Fruit fly (Drosophila melanogaster): ENCODE results near the gene Surf6.

Surf6 gene

dm6 chr3R:19908863-19909343, 4.2 kb upstream of the Surf6 start (continued):
- TF ChIP-seq CG4404 (GFP tag; IDR thresholded peaks at IDR 0.05) (peak; percentile 59), Kr (GFP tag; optimal IDR thresholded peaks at IDR 0.05) (no peak), ash1 (GFP tag; optimal IDR thresholded peaks at IDR 0.05) (no peak), btn (GFP tag; optimal IDR thresholded peaks at IDR 0.05) (peak; percentile 49), lab (GFP tag; optimal IDR thresholded peaks at IDR 0.05) (peak; percentile 90), HHEX (GFP tag; optimal IDR thresholded peaks at IDR 0.05) (peak; percentile 78), CG33557 (GFP tag; optimal IDR thresholded peaks at IDR 0.05) (no peak), sob (GFP tag; IDR thresholded peaks at IDR 0.05) (peak; percentile 85), vnd (GFP tag; IDR thresholded peaks at IDR 0.05; ENCODE audit: partially characterized antibody) (no peak), Stat92E (GFP tag; optimal IDR thresholded peaks at IDR 0.05) (no peak), Eip74EF (GFP tag; optimal IDR thresholded peaks at IDR 0.05) (peak in 1 of 2 experiments; percentile 52), hkb (optimal IDR thresholded peaks at IDR 0.05) (no peak), hkb (GFP tag; IDR thresholded peaks at IDR 0.05) (peak; percentile 87), Dfd (GFP tag; optimal IDR thresholded peaks at IDR 0.05) (no peak), disco-r (GFP tag; optimal IDR thresholded peaks at IDR 0.05) (peak; percentile 63), scrt (GFP tag; optimal IDR thresholded peaks at IDR 0.05) (peak; percentile 54), so (GFP tag; IDR thresholded peaks at IDR 0.05) (peak; percentile 77), danr (GFP tag; IDR thresholded peaks at IDR 0.05) (peak; percentile 25; the same call in 1 of the 2 replicates), mam (GFP tag; optimal IDR thresholded peaks at IDR 0.05) (peak; percentile 89), CG10147 (GFP tag; optimal IDR thresholded peaks at IDR 0.05) (peak; percentile 61), CG8765 (GFP tag; IDR thresholded peaks at IDR 0.05) (peak; percentile 57; the same call in 1 of the 2 replicates), tna (GFP tag; IDR thresholded peaks at IDR 0.05; ENCODE audit: partially characterized antibody) (no peak), CG11093 (GFP tag; IDR thresholded peaks at IDR 0.05) (0 out of 3 replicates have a peak, but pooled peaks have one; percentile 44), CG12942 (GFP tag; optimal IDR thresholded peaks at IDR 0.05) (peak; percentile 78), CG7556 (GFP tag; optimal IDR thresholded peaks at IDR 0.05) (peak; percentile 84), CG6854 (GFP tag; optimal IDR thresholded peaks at IDR 0.05) (peak; percentile 35), CG32772 (GFP tag; IDR thresholded peaks at IDR 0.05) (peak; percentile 82), kni (GFP tag; optimal IDR thresholded peaks at IDR 0.05) (no peak), CG2129 (GFP tag; IDR thresholded peaks at IDR 0.05; ENCODE audit: partially characterized antibody) (no peak), maf-S (GFP tag; optimal IDR thresholded peaks at IDR 0.05) (peak; percentile 76), slbo (GFP tag; IDR thresholded peaks at IDR 0.05) (peak; percentile 93), fd96Cb (tag; optimal IDR thresholded peaks at IDR 0.05) (peak; percentile 78), CG7357 (GFP tag; IDR thresholded peaks at IDR 0.05) (peak; percentile 66; the same call in 2 of the 3 replicates), pum (GFP tag; optimal IDR thresholded peaks at IDR 0.05) (peak; percentile 64), Sry-β (GFP tag; optimal IDR thresholded peaks at IDR 0.05) (no peak), CG7928 (GFP tag; optimal IDR thresholded peaks at IDR 0.05) (no peak), CG13894 (tag; optimal IDR thresholded peaks at IDR 0.05) (peak; percentile 41), CG12219 (GFP tag; optimal IDR thresholded peaks at IDR 0.05) (peak; percentile 87), pho (GFP tag; optimal IDR thresholded peaks at IDR 0.05) (peak; percentile 73), CG43689 (GFP tag; IDR thresholded peaks at IDR 0.05) (peak; percentile 66), psq (GFP tag; optimal IDR thresholded peaks at IDR 0.05) (peak; percentile 24), Hsf (GFP tag; optimal IDR thresholded peaks at IDR 0.05) (peak; percentile 87), CG12071 (GFP tag; optimal IDR thresholded peaks at IDR 0.05) (peak; percentile 87), CG17568 (GFP tag; optimal IDR thresholded peaks at IDR 0.05) (peak; percentile 77), CG18599 (GFP tag; optimal IDR thresholded peaks at IDR 0.05) (peak; percentile 88), CG15601 (tag; optimal IDR thresholded peaks at IDR 0.05) (peak; percentile 45), BtbVII (GFP tag; optimal IDR thresholded peaks at IDR 0.05) (peak; percentile 70), Optix (GFP tag; IDR thresholded peaks at IDR 0.05) (peak; percentile 78), CG12299 (tag; optimal IDR thresholded peaks at IDR 0.05) (peak; percentile 49)
